Worm (Caenorhabditis elegans) whole organism, late embryonic: ENCODE data around the gene T09F3.5.
A peak's percentile ranks its signal among the peaks of the same experiment; 100 is the strongest.
"Not testable (repeated sequence)": the region's sequence is repeated elsewhere in the genome, so short reads cannot be mapped to it uniquely, and the experiment has no call there.

Experiments
- T23F11.4 ChIP-seq: fragments of 200-800 bp; sonication (Bioruptor generic); optimal IDR thresholded peaks from 2 replicates; lab custom pipeline; 2018; ENCODE audit warnings: mild to moderate bottlenecking, missing genetic modification characterization, missing compliant biosample characterization
- ahr-1 ChIP-seq: sonication (generic microtip); optimal IDR thresholded peaks from 2 replicates; lab custom pipeline; 2016; ENCODE audit warnings: missing genetic modification characterization, missing compliant biosample characterization
- ama-1 ChIP-seq: fragments of 150-350 bp; optimal IDR thresholded peaks from 2 replicates; lab custom pipeline; 2014
- ceh-14 ChIP-seq: sonication (generic microtip); optimal IDR thresholded peaks from 2 replicates; lab custom pipeline; 2016; ENCODE audit warnings: missing genotype, missing genetic modification characterization, missing compliant biosample characterization
- ceh-22 ChIP-seq: sonication (generic microtip); optimal IDR thresholded peaks from 2 replicates; lab custom pipeline; 2017; ENCODE audit warnings: missing biosample characterization, missing genetic modification characterization
- ceh-30 ChIP-seq: fragments of 150-350 bp; optimal IDR thresholded peaks from 2 replicates; lab custom pipeline; 2014; ENCODE audit warnings: missing biosample characterization, missing genetic modification characterization
- ceh-31 ChIP-seq: sonication (generic microtip); optimal IDR thresholded peaks from 2 replicates; lab custom pipeline; 2016; ENCODE audit warnings: missing genetic modification characterization, missing compliant biosample characterization
- ceh-48 ChIP-seq: sonication (generic microtip); optimal IDR thresholded peaks from 2 replicates; lab custom pipeline; 2016; ENCODE audit warnings: missing genetic modification characterization, inconsistent platforms, missing compliant biosample characterization
- ceh-9 ChIP-seq: sonication (generic microtip); optimal IDR thresholded peaks from 2 replicates; lab custom pipeline; 2016; ENCODE audit warnings: mild to moderate bottlenecking, missing genetic modification characterization, inconsistent platforms, missing compliant biosample characterization
- che-1 ChIP-seq: sonication (generic microtip); optimal IDR thresholded peaks from 2 replicates; lab custom pipeline; 2016; ENCODE audit warnings: mild to moderate bottlenecking, missing genetic modification characterization, missing compliant biosample characterization
- dmd-4 ChIP-seq: sonication (generic microtip); optimal IDR thresholded peaks from 2 replicates; lab custom pipeline; 2016; ENCODE audit warnings: borderline replicate concordance, missing genetic modification characterization, missing compliant biosample characterization
- elt-2 ChIP-seq: sonication (generic microtip); optimal IDR thresholded peaks from 2 replicates; lab custom pipeline; 2016; ENCODE audit warnings: missing genetic modification reagents, missing genetic modification characterization, missing compliant biosample characterization
- elt-4 ChIP-seq: sonication (generic microtip); optimal IDR thresholded peaks from 2 replicates; lab custom pipeline; 2016; ENCODE audit warnings: missing genetic modification characterization, missing compliant biosample characterization
- eyg-1 ChIP-seq: sonication (generic microtip); optimal IDR thresholded peaks from 2 replicates; lab custom pipeline; 2016; ENCODE audit warnings: missing genotype, missing genetic modification characterization, missing compliant biosample characterization
- gmeb-2 ChIP-seq: sonication (generic microtip); optimal IDR thresholded peaks from 2 replicates; lab custom pipeline; 2016; ENCODE audit warnings: missing genetic modification characterization, inconsistent platforms, missing compliant biosample characterization
- hlh-30 ChIP-seq: sonication (generic microtip); optimal IDR thresholded peaks from 2 replicates; lab custom pipeline; 2017; ENCODE audit warnings: antibody characterized with exemption, missing genetic modification characterization, missing compliant biosample characterization; ENCODE audit not compliant: insufficient read depth
- madf-2 ChIP-seq: sonication (generic microtip); optimal IDR thresholded peaks from 2 replicates; lab custom pipeline; 2017; ENCODE audit warnings: missing genetic modification characterization, missing compliant biosample characterization
- mec-3 ChIP-seq: sonication (generic microtip); optimal IDR thresholded peaks from 2 replicates; lab custom pipeline; 2016; ENCODE audit warnings: borderline replicate concordance, missing genetic modification characterization, missing compliant biosample characterization
- nfya-1 ChIP-seq: sonication (generic microtip); optimal IDR thresholded peaks from 2 replicates; lab custom pipeline; 2017; ENCODE audit warnings: missing genetic modification characterization, mild to moderate bottlenecking, missing compliant biosample characterization, antibody characterized with exemption, moderate library complexity
- npax-4 ChIP-seq: sonication (generic microtip); optimal IDR thresholded peaks from 2 replicates; lab custom pipeline; 2016; ENCODE audit warnings: missing genetic modification characterization, missing compliant biosample characterization
- pax-1 ChIP-seq: fragments of 150-350 bp; optimal IDR thresholded peaks from 2 replicates; lab custom pipeline; 2014; ENCODE audit warnings: missing biosample characterization, missing genetic modification characterization
- pros-1 ChIP-seq: fragments of 150-350 bp; optimal IDR thresholded peaks from 2 replicates; lab custom pipeline; 2014; ENCODE audit warnings: missing biosample characterization, missing genetic modification reagents, missing genetic modification characterization
- rnt-1 ChIP-seq: sonication (generic microtip); optimal IDR thresholded peaks from 2 replicates; lab custom pipeline; 2016; ENCODE audit warnings: missing genetic modification characterization, missing compliant biosample characterization
- sox-4 ChIP-seq: sonication (generic microtip); optimal IDR thresholded peaks from 2 replicates; lab custom pipeline; 2017; ENCODE audit warnings: mild to moderate bottlenecking, missing genetic modification characterization, inconsistent platforms, missing compliant biosample characterization
- syd-9 ChIP-seq: sonication (generic microtip); optimal IDR thresholded peaks from 2 replicates; lab custom pipeline; 2016; ENCODE audit warnings: mild to moderate bottlenecking, missing genetic modification characterization, moderate library complexity, missing compliant biosample characterization
- tbx-2 ChIP-seq: sonication (generic microtip); optimal IDR thresholded peaks from 2 replicates; lab custom pipeline; 2016; ENCODE audit warnings: missing genetic modification characterization, missing compliant biosample characterization
- ttx-3 ChIP-seq: sonication (generic microtip); optimal IDR thresholded peaks from 2 replicates; lab custom pipeline; 2016; ENCODE audit warnings: missing genetic modification reagents, missing genetic modification characterization, missing compliant biosample characterization
- ztf-16 ChIP-seq: sonication (generic microtip); optimal IDR thresholded peaks from 2 replicates; lab custom pipeline; 2017; ENCODE audit warnings: missing genetic modification characterization, missing compliant biosample characterization

T09F3.5 gene

ce11 chrII:10437840-10438239 lies 41.2 kb downstream of the T09F3.5 start:
- no peak for TF ChIP-seq gmeb-2
- TF ChIP-seq che-1 (tag; lab: Kevin White, UChicago) = no peak
- TF ChIP-seq ceh-14 (tag; lab: Kevin White, UChicago) = no peak

ce11 chrII:10439976-10440375 lies 43.3 kb downstream of the T09F3.5 start, which contains the start of gene E04D5.4:
E04D5.4 (plus strand) TSS chrII:10440276.
- TF ChIP-seq ceh-31 (tag; lab: Kevin White, UChicago) = no peak
- TF ChIP-seq npax-4 = no peak
- TF ChIP-seq ceh-9 (tag; lab: Kevin White, UChicago) = no peak
- TF ChIP-seq ceh-22 (tag; lab: Kevin White, UChicago) = no peak
- TF ChIP-seq tbx-2 (tag; lab: Kevin White, UChicago) = no peak
- TF ChIP-seq ama-1 (lab: Kevin White, UChicago) = no peak
- TF ChIP-seq madf-2 (tag; lab: Kevin White, UChicago) = no peak
- no peak for TF ChIP-seq ztf-16 (tag; lab: Kevin White, UChicago)
- no peak for TF ChIP-seq syd-9 (tag; lab: Kevin White, UChicago)
- TF ChIP-seq T23F11.4 (GFP tag; lab: Kevin White, UChicago) = no peak
- TF ChIP-seq ceh-14 (tag; lab: Kevin White, UChicago) = no peak

ce11 chrII:10442846-10443245 lies 46.2 kb downstream of the T09F3.5 start, which contains the start of gene ZK673.1:
ZK673.1 (plus strand) TSS chrII:10443146.
- TF ChIP-seq dmd-4 (tag; lab: Kevin White, UChicago); elt-4; eyg-1 (tag; lab: Kevin White, UChicago): not testable (repeated sequence)

ce11 chrII:10443898-10444297 lies 47.2 kb downstream of the T09F3.5 start:
- TF ChIP-seq elt-2 (tag; lab: Kevin White, UChicago) = peak; percentile 72
- no peak for TF ChIP-seq rnt-1 (tag; lab: Kevin White, UChicago)

ce11 chrII:10444971-10445707 lies 48.5 kb downstream of the T09F3.5 start:
- TF ChIP-seq elt-4 (no peak), mec-3 (tag; lab: Kevin White, UChicago) (no peak), che-1 (tag; lab: Kevin White, UChicago) (no peak), ttx-3 (tag; lab: Kevin White, UChicago) (no peak)

- TF ChIP-seq ceh-48 = no peak
- TF ChIP-seq syd-9 (tag; lab: Kevin White, UChicago) = no peak
- TF ChIP-seq nfya-1 = peak; percentile 20
- TF ChIP-seq hlh-30 (tag; lab: Kevin White, UChicago) = no peak
- TF ChIP-seq elt-2 (tag; lab: Kevin White, UChicago) = peak; percentile 15
- TF ChIP-seq, all 69 proteins: peak for 2
Observed at ce11 chrII:10445738-10446137, 49.1 kb downstream of the T09F3.5 start.

ce11 chrII:10446300-10446699 lies 49.6 kb downstream of the T09F3.5 start:
- no peak for TF ChIP-seq pros-1 (tag; lab: Kevin White, UChicago)
- no peak for TF ChIP-seq dmd-4 (tag; lab: Kevin White, UChicago)
- TF ChIP-seq ahr-1 (tag; lab: Kevin White, UChicago) = no peak
- no peak for TF ChIP-seq ceh-30 (tag; lab: Kevin White, UChicago)
- TF ChIP-seq sox-4 = no peak
- TF ChIP-seq pax-1 (tag; lab: Kevin White, UChicago) = no peak
